Worm (Caenorhabditis elegans) whole organism, L1 larva: ENCODE data around the gene T22B7.4.

Experiments used
- ama-1 ChIP-seq: fragments of 150-350 bp; optimal IDR thresholded peaks from 2 replicates; lab custom pipeline; 2014
- ces-1 ChIP-seq: fragments of 150-350 bp; optimal IDR thresholded peaks from 2 replicates; lab custom pipeline; 2014; ENCODE audit warnings: missing biosample characterization, missing genetic modification reagents, missing genetic modification characterization
- egl-13 ChIP-seq: sonication (generic microtip); optimal IDR thresholded peaks from 2 replicates; lab custom pipeline; 2016; ENCODE audit warnings: missing genotype, missing genetic modification reagents, missing genetic modification characterization, missing compliant biosample characterization
- elt-2 ChIP-seq: sonication (generic microtip); optimal IDR thresholded peaks from 2 replicates; lab custom pipeline; 2016; ENCODE audit warnings: missing genetic modification characterization, mild to moderate bottlenecking, inconsistent platforms, missing compliant biosample characterization, missing genetic modification reagents
- elt-3 ChIP-seq, 6 experiments: fragments of 150-350 bp in 1 of 6; sonication (generic microtip); optimal IDR thresholded peaks; 2 replicates each; lab custom pipeline; 2017 to 2018; ENCODE audit warnings: missing biosample characterization in 6 of 6, missing genetic modification characterization in 6 of 6, inconsistent platforms in 1 of 6
- lin-15B ChIP-seq: fragments of 150-350 bp; sonication (generic microtip); optimal IDR thresholded peaks from 3 replicates; lab custom pipeline; 2014; ENCODE audit warnings: missing biosample characterization, missing genetic modification characterization
- lin-39 ChIP-seq: fragments of 150-350 bp; optimal IDR thresholded peaks from 2 replicates; lab custom pipeline; 2014; ENCODE audit warnings: missing biosample characterization, missing genetic modification reagents, missing genetic modification characterization
- mep-1 ChIP-seq: fragments of 150-350 bp; optimal IDR thresholded peaks from 2 replicates; lab custom pipeline; 2014; ENCODE audit warnings: missing biosample characterization, missing genetic modification characterization
- nhr-237 ChIP-seq: fragments of 150-350 bp; optimal IDR thresholded peaks from 2 replicates; lab custom pipeline; 2014; ENCODE audit warnings: missing biosample characterization, missing genetic modification characterization
- pqm-1 ChIP-seq: sonication (generic microtip); optimal IDR thresholded peaks from 3 replicates; lab custom pipeline; 2017; ENCODE audit warnings: missing biosample characterization, missing genetic modification characterization
- rnt-1 ChIP-seq: sonication (generic microtip); optimal IDR thresholded peaks from 2 replicates; lab custom pipeline; 2016; ENCODE audit warnings: mild to moderate bottlenecking, missing genetic modification characterization, moderate library complexity, missing compliant biosample characterization
- unc-62 ChIP-seq: fragments of 150-350 bp; optimal IDR thresholded peaks from 2 replicates; lab custom pipeline; 2014; ENCODE audit warnings: missing biosample characterization, missing genetic modification reagents, missing genetic modification characterization
- zip-4 ChIP-seq: fragments of 200-800 bp; sonication (Bioruptor generic); optimal IDR thresholded peaks from 2 replicates; lab custom pipeline; 2018; ENCODE audit warnings: mild to moderate bottlenecking, missing genetic modification characterization, moderate library complexity, missing compliant biosample characterization
- ztf-4 ChIP-seq: fragments of 150-350 bp; optimal IDR thresholded peaks from 2 replicates; lab custom pipeline; 2014; ENCODE audit warnings: missing biosample characterization, missing genetic modification characterization

DNA sequence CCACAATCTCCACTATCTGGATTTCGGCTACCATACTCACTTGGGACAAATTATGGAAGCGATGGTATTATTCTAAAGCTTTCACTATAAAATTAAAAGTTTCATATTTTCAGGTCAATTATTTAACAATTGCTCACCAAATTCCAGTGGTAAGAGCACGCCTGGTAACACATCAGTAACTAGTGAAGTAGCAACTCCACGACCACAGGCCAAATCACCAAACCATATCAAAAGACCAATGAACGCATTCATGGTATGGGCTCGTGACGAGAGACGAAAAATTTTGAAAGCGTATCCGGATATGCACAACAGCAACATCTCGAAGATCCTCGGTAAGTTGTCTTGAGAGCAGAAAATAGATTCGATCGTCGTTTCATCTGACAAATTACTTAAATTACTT lies 31.4 kb upstream of the T22B7.4 start:
- TF ChIP-seq egl-13 (no peak), zip-4 (no peak), lin-15B (no peak), pqm-1 (tag; lab: Kevin White, UChicago) (no peak), unc-62 (GFP tag; lab: Kevin White, UChicago) (no peak), elt-3 (tag; optimal IDR thresholded peaks at IDR 0.05; lab: Kevin White, UChicago) (no peak), ama-1 (no peak), elt-2 (tag; lab: Kevin White, UChicago) (no peak), ces-1 (GFP tag; lab: Kevin White, UChicago) (no peak), nhr-237 (tag; lab: Kevin White, UChicago) (no peak), rnt-1 (tag; lab: Kevin White, UChicago) (no peak), mep-1 (tag; lab: Kevin White, UChicago) (no peak), ztf-4 (tag; lab: Kevin White, UChicago) (no peak), lin-39 (no peak)
